Worm (Caenorhabditis elegans): Measurements from ENCODE around the gene ttll-11.

- TF ChIP-seq nhr-11 (tag; optimal IDR thresholded peaks at IDR 0.05) (no peak), unc-62 (GFP tag; optimal IDR thresholded peaks at IDR 0.05) (no peak), lin-13 (GFP tag; optimal IDR thresholded peaks at IDR 0.05) (no peak), nhr-10 (tag; optimal IDR thresholded peaks at IDR 0.05) (no peak), unc-55 (GFP tag; optimal IDR thresholded peaks at IDR 0.05) (no peak), nhr-12 (tag; optimal IDR thresholded peaks at IDR 0.05) (no peak), F13H6.1 (tag; optimal IDR thresholded peaks at IDR 0.05) (no peak), aly-2 (tag; optimal IDR thresholded peaks at IDR 0.05) (no peak), lin-39 (tag; optimal IDR thresholded peaks at IDR 0.05) (no peak), ama-1 (optimal IDR thresholded peaks at IDR 0.05) (no peak), blmp-1 (tag; optimal IDR thresholded peaks at IDR 0.05; ENCODE audit: insufficient read depth) (no peak), nhr-237 (tag; optimal IDR thresholded peaks at IDR 0.05) (no peak), gmeb-1 (tag; optimal IDR thresholded peaks at IDR 0.05) (no peak), zag-1 (tag; optimal IDR thresholded peaks at IDR 0.05) (no peak)
Observed at ce11 chrIV:8648502-8648901, 49.0 kb upstream of the ttll-11 start, which contains the start of gene cyp-33E1.
